Worm (Caenorhabditis elegans): ENCODE measurements around the gene fmil-1.

ce11 chrIV:3659951-3660350, 8.6 kb downstream of the fmil-1 start:
- TF ChIP-seq nhr-28 (tag; optimal IDR thresholded peaks at IDR 0.05) = no peak
- TF ChIP-seq lin-15B (tag; optimal IDR thresholded peaks at IDR 0.05) = no peak
- TF ChIP-seq ama-1 (optimal IDR thresholded peaks at IDR 0.05) = no peak
- TF ChIP-seq lin-39 (tag; optimal IDR thresholded peaks at IDR 0.05) = no peak
- TF ChIP-seq snu-23 (GFP tag; optimal IDR thresholded peaks at IDR 0.05) = no peak
- TF ChIP-seq egl-27 (tag; optimal IDR thresholded peaks at IDR 0.05) = no peak
- no peak for TF ChIP-seq nhr-237 (tag; optimal IDR thresholded peaks at IDR 0.05)
- no peak for TF ChIP-seq nhr-12 (tag; optimal IDR thresholded peaks at IDR 0.05)
- no peak for TF ChIP-seq lir-3 (tag; optimal IDR thresholded peaks at IDR 0.05; ENCODE audit: poor library complexity)

Measured in whole organism, L1 larva.